Worm (Caenorhabditis elegans): Measurements from ENCODE around the gene F16H6.7.

F16H6.7 gene

ce11 chrV:18212848-18213247 is 3.9 kb upstream of the F16H6.7 start:
- TF ChIP-seq Y55F3AM.14 (GFP tag; optimal IDR thresholded peaks at IDR 0.05) (no peak), unc-39 (tag; optimal IDR thresholded peaks at IDR 0.05) (no peak)

ce11 chrV:18198421-18198820 is 10.6 kb downstream of the F16H6.7 start, which contains the start of gene F16H6.4:
F16H6.4 (plus strand) TSS chrV:18198721.
- TF ChIP-seq snpc-4 (tag; optimal IDR thresholded peaks at IDR 0.05) (no peak), fos-1 (tag; optimal IDR thresholded peaks at IDR 0.05) (no peak), nhr-23 (tag; optimal IDR thresholded peaks at IDR 0.05) (no peak), zag-1 (tag; optimal IDR thresholded peaks at IDR 0.05) (no peak), elt-3 (tag; optimal IDR thresholded peaks at IDR 0.05) (no peak), unc-55 (GFP tag; optimal IDR thresholded peaks at IDR 0.05) (no peak), nhr-12 (tag; optimal IDR thresholded peaks at IDR 0.05) (no peak), sma-9 (GFP tag; optimal IDR thresholded peaks at IDR 0.05) (no peak), sma-9 (tag; optimal IDR thresholded peaks at IDR 0.05) (no peak), ztf-4 (tag; optimal IDR thresholded peaks at IDR 0.05) (no peak), F13H6.1 (tag; optimal IDR thresholded peaks at IDR 0.05) (no peak), nhr-11 (tag; optimal IDR thresholded peaks at IDR 0.05) (no peak), unc-39 (tag; optimal IDR thresholded peaks at IDR 0.05) (no peak), R02D3.7 (tag; optimal IDR thresholded peaks at IDR 0.05) (no peak), skn-1 (tag; optimal IDR thresholded peaks at IDR 0.05) (no peak), sem-4 (tag; optimal IDR thresholded peaks at IDR 0.05) (no peak), lin-39 (tag; optimal IDR thresholded peaks at IDR 0.05) (no peak), ztf-1 (GFP tag; conservative IDR thresholded peaks at IDR 0.05) (no peak), nhr-6 (tag; optimal IDR thresholded peaks at IDR 0.05) (no peak), gmeb-1 (tag; optimal IDR thresholded peaks at IDR 0.05) (no peak), mbf-1 (tag; optimal IDR thresholded peaks at IDR 0.05) (no peak)

- no peak for TF ChIP-seq sma-3 (GFP tag; optimal IDR thresholded peaks at IDR 0.05)
- TF ChIP-seq zag-1 (tag; optimal IDR thresholded peaks at IDR 0.05), result no peak
- no peak for TF ChIP-seq R02D3.7 (tag; optimal IDR thresholded peaks at IDR 0.05)
- no peak for TF ChIP-seq lin-39 (tag; optimal IDR thresholded peaks at IDR 0.05)
- TF ChIP-seq lin-13 (GFP tag; optimal IDR thresholded peaks at IDR 0.05), result no peak
- no peak for TF ChIP-seq unc-39 (tag; optimal IDR thresholded peaks at IDR 0.05)
- TF ChIP-seq Y55F3AM.14 (GFP tag; optimal IDR thresholded peaks at IDR 0.05), result no peak
- TF ChIP-seq gmeb-1 (tag; optimal IDR thresholded peaks at IDR 0.05), result no peak
- no peak for TF ChIP-seq sem-4 (tag; optimal IDR thresholded peaks at IDR 0.05)
These were observed 14.0 kb downstream of the F16H6.7 start, which contains the start of gene F16H6.3 for ce11 chrV:18195006-18195405. F16H6.3 (plus strand) TSS chrV:18195306.

ce11 chrV:18191128-18191527 is 17.8 kb downstream of the F16H6.7 start, which contains the start of gene clec-42:
clec-42 (plus strand) TSS chrV:18191412.
- TF ChIP-seq lin-13 (GFP tag; optimal IDR thresholded peaks at IDR 0.05) (no peak), snpc-4 (tag; optimal IDR thresholded peaks at IDR 0.05) (no peak), elt-3 (tag; optimal IDR thresholded peaks at IDR 0.05) (no peak), mab-5 (tag; optimal IDR thresholded peaks at IDR 0.05) (no peak), skn-1 (tag; optimal IDR thresholded peaks at IDR 0.05) (no peak), gmeb-1 (tag; optimal IDR thresholded peaks at IDR 0.05) (no peak), sma-9 (GFP tag; optimal IDR thresholded peaks at IDR 0.05) (no peak), sma-9 (tag; optimal IDR thresholded peaks at IDR 0.05) (no peak), lin-39 (tag; optimal IDR thresholded peaks at IDR 0.05) (no peak)

ce11 chrV:18189181-18189580 is 19.8 kb downstream of the F16H6.7 start, which contains the start of gene clec-246:
clec-246 (plus strand) TSS chrV:18189481.
- TF ChIP-seq mab-5 (tag; optimal IDR thresholded peaks at IDR 0.05) (no peak), crh-2 (tag; optimal IDR thresholded peaks at IDR 0.05) (no peak), ztf-1 (GFP tag; conservative IDR thresholded peaks at IDR 0.05) (no peak), blmp-1 (tag; optimal IDR thresholded peaks at IDR 0.05; ENCODE audit: insufficient read depth) (no peak), lsy-2 (tag; optimal IDR thresholded peaks at IDR 0.05) (no peak)

- TF ChIP-seq sem-4 (tag; optimal IDR thresholded peaks at IDR 0.05), result no peak
- no peak for TF ChIP-seq ceh-16 (tag; optimal IDR thresholded peaks at IDR 0.05)
- TF ChIP-seq zag-1 (tag; optimal IDR thresholded peaks at IDR 0.05), result no peak
- TF ChIP-seq nhr-21 (tag; optimal IDR thresholded peaks at IDR 0.05), result no peak
- TF ChIP-seq crh-2 (tag; optimal IDR thresholded peaks at IDR 0.05), result no peak
- no peak for TF ChIP-seq fos-1 (tag; optimal IDR thresholded peaks at IDR 0.05)
- TF ChIP-seq nhr-23 (tag; optimal IDR thresholded peaks at IDR 0.05), result no peak
- no peak for TF ChIP-seq sma-9 (GFP tag; optimal IDR thresholded peaks at IDR 0.05)
- no peak for TF ChIP-seq sma-9 (tag; optimal IDR thresholded peaks at IDR 0.05)
- no peak for TF ChIP-seq ZK546.5 (tag; optimal IDR thresholded peaks at IDR 0.05)
- no peak for TF ChIP-seq lin-11 (tag; optimal IDR thresholded peaks at IDR 0.05)
- TF ChIP-seq lin-13 (GFP tag; optimal IDR thresholded peaks at IDR 0.05), result no peak
- no peak for TF ChIP-seq mbf-1 (tag; optimal IDR thresholded peaks at IDR 0.05)
- TF ChIP-seq snpc-4 (tag; optimal IDR thresholded peaks at IDR 0.05), result no peak
- TF ChIP-seq gmeb-1 (tag; optimal IDR thresholded peaks at IDR 0.05), result no peak
- no peak for TF ChIP-seq unc-62 (GFP tag; optimal IDR thresholded peaks at IDR 0.05)
- TF ChIP-seq unc-39 (tag; optimal IDR thresholded peaks at IDR 0.05), result no peak
- no peak for TF ChIP-seq ama-1 (optimal IDR thresholded peaks at IDR 0.05)
These were observed 20.6 kb downstream of the F16H6.7 start, which contains the start of gene clec-245 for ce11 chrV:18188328-18188727. clec-245 (minus strand) TSS chrV:18188428.
